Fruit fly (Drosophila melanogaster) whole organism, wandering third instar larva: ENCODE measurements around the gene TpnC25D.

Experiments used
- Abd-B ChIP-seq: fragments of >200 bp; optimal IDR thresholded peaks from 2 replicates; lab custom pipeline; 2017; ENCODE audit warnings: missing biosample characterization, missing genetic modification characterization
- CrebA ChIP-seq: fragments of 200-800 bp; sonication (Bioruptor generic); optimal IDR thresholded peaks from 2 replicates; lab custom pipeline; 2016; ENCODE audit warnings: missing biosample characterization, mild to moderate bottlenecking, missing genetic modification characterization, borderline replicate concordance
- Dfd ChIP-seq: fragments of >200 bp; optimal IDR thresholded peaks from 2 replicates; lab custom pipeline; 2017; ENCODE audit warnings: missing biosample characterization, missing genetic modification characterization
- HLH106 ChIP-seq: fragments of 200-800 bp; optimal IDR thresholded peaks from 3 replicates; lab custom pipeline; 2019; ENCODE audit warnings: missing biosample characterization, mild to moderate bottlenecking, missing genetic modification characterization, moderate library complexity
- Hnf4 ChIP-seq: fragments of 200-800 bp; sonication (Bioruptor generic); optimal IDR thresholded peaks from 2 replicates; lab custom pipeline; 2016; ENCODE audit warnings: missing biosample characterization, mild to moderate bottlenecking, missing genetic modification characterization
- Hr83 ChIP-seq: fragments of 200-300 bp; sonication (Bioruptor generic); optimal IDR thresholded peaks from 2 replicates; lab custom pipeline; 2016; ENCODE audit warnings: missing biosample characterization, mild to moderate bottlenecking, missing genetic modification characterization, moderate library complexity; ENCODE audit not compliant: poor library complexity, severe bottlenecking
- OdsH ChIP-seq: fragments of 200-800 bp; sonication (Bioruptor generic); optimal IDR thresholded peaks from 2 replicates; lab custom pipeline; 2016; ENCODE audit warnings: missing biosample characterization, mild to moderate bottlenecking, missing genetic modification characterization
- h ChIP-seq: fragments of 200-800 bp; sonication (Bioruptor generic); optimal IDR thresholded peaks from 3 replicates; lab custom pipeline; 2016; ENCODE audit warnings: missing biosample characterization, mild to moderate bottlenecking, missing genetic modification characterization
- lola ChIP-seq: fragments of >200 bp; optimal IDR thresholded peaks from 2 replicates; lab custom pipeline; 2017; ENCODE audit warnings: missing biosample characterization, missing genetic modification characterization
- psq ChIP-seq: fragments of 200-800 bp; sonication (Bioruptor generic); optimal IDR thresholded peaks from 3 replicates; lab custom pipeline; 2017; ENCODE audit warnings: missing biosample characterization, mild to moderate bottlenecking, missing genetic modification characterization, moderate library complexity
- tai ChIP-seq: sonication (Bioruptor generic); optimal IDR thresholded peaks from 2 replicates; lab custom pipeline; 2016; ENCODE audit warnings: missing biosample characterization, missing genetic modification characterization
- usp ChIP-seq: fragments of >200 bp; optimal IDR thresholded peaks from 2 replicates; lab custom pipeline; 2017; ENCODE audit warnings: missing biosample characterization, missing genetic modification characterization

DNA sequence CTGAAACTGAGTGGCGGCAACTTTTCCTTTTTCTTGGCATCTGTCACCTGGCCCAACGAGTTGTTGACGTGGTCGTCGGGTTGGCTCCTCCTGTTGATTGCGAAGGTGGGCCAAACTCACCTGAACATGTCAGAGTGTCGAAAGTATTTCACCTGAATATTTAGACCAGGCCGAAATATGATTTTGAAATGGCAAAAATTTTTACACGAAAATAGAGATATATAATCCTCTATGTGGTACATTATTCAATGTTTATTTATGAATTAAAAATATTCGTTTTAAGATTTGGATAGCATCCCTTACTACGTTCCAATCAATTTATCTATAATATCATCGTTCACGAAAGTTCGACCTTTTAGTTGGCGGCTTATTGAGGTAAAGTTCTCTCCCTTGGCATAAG is 1.5 kb upstream of the TpnC25D start, which contains the start of gene CG7742:
- TF ChIP-seq tai (no peak), Abd-B (no peak), Hr83 (no peak), lola (GFP tag; lab: Kevin White, UChicago) (no peak), psq (GFP tag; lab: Kevin White, UChicago) (no peak), CrebA (GFP tag; lab: Kevin White, UChicago) (no peak), OdsH (GFP tag; lab: Kevin White, UChicago) (no peak), usp (GFP tag; lab: Kevin White, UChicago) (no peak), Hnf4 (GFP tag; lab: Kevin White, UChicago) (no peak), h (GFP tag; lab: Kevin White, UChicago) (no peak), HLH106 (tag; lab: Kevin White, UChicago) (no peak), Dfd (GFP tag; lab: Kevin White, UChicago) (no peak)
